Fruit fly (Drosophila melanogaster): ENCODE measurements around the gene Dim1.

Dim1 gene

dm6 chr2L:4403013-4403604 is at the start of gene Dim1 (continued):
- TF ChIP-seq hkb (optimal IDR thresholded peaks at IDR 0.05) (no peak), hkb (GFP tag; IDR thresholded peaks at IDR 0.05) (peak; percentile 50), BEAF-32 (GFP tag; optimal IDR thresholded peaks at IDR 0.05) (peak; percentile 68), CG13775 (GFP tag; optimal IDR thresholded peaks at IDR 0.05) (peak; percentile 31), gfzf (GFP tag; optimal IDR thresholded peaks at IDR 0.05) (peak; percentile 20), pho (GFP tag; optimal IDR thresholded peaks at IDR 0.05) (no peak), al (GFP tag; IDR thresholded peaks at IDR 0.05) (no peak), otp (GFP tag; IDR thresholded peaks at IDR 0.05) (no peak), zen2 (GFP tag; IDR thresholded peaks at IDR 0.05; ENCODE audit: partially characterized antibody) (peak; percentile 81), Xrp1 (GFP tag; IDR thresholded peaks at IDR 0.05) (no peak), oc (tag; optimal IDR thresholded peaks at IDR 0.05) (no peak), tna (GFP tag; IDR thresholded peaks at IDR 0.05; ENCODE audit: partially characterized antibody) (peak; percentile 78), hbn (GFP tag; IDR thresholded peaks at IDR 0.05; ENCODE audit: partially characterized antibody) (peak; percentile 77), nerfin-2 (GFP tag; IDR thresholded peaks at IDR 0.05; ENCODE audit: partially characterized antibody) (peak; percentile 70), inv (GFP tag; IDR thresholded peaks at IDR 0.05; ENCODE audit: partially characterized antibody) (peak; percentile 27; the same call in 1 of the 2 replicates), Nf-YB (GFP tag; optimal IDR thresholded peaks at IDR 0.05) (peak; percentile 10), ci (GFP tag; IDR thresholded peaks at IDR 0.05) (no peak), schlank (tag; optimal IDR thresholded peaks at IDR 0.05) (peak; percentile 23), Dll (GFP tag; IDR thresholded peaks at IDR 0.05; ENCODE audit: partially characterized antibody) (peak; percentile 85), Sox100B (GFP tag; optimal IDR thresholded peaks at IDR 0.05) (no peak), CG1792 (GFP tag; optimal IDR thresholded peaks at IDR 0.05) (peak; percentile 14), Dp (GFP tag; optimal IDR thresholded peaks at IDR 0.05) (peak; percentile 87), CG8388 (GFP tag; optimal IDR thresholded peaks at IDR 0.05) (peak; percentile 38), Lhr (GFP tag; optimal IDR thresholded peaks at IDR 0.05) (peak; percentile 19), luna (GFP tag; optimal IDR thresholded peaks at IDR 0.05) (peak; percentile 42), CG34224 (GFP tag; IDR thresholded peaks at IDR 0.05; ENCODE audit: partially characterized antibody) (peak; percentile 88), Doc3 (GFP tag; IDR thresholded peaks at IDR 0.05; ENCODE audit: partially characterized antibody) (peak; percentile 64), Neu2 (GFP tag; optimal IDR thresholded peaks at IDR 0.05; ENCODE audit: borderline replicate concordance) (no peak), HLH4C (GFP tag; IDR thresholded peaks at IDR 0.05; ENCODE audit: partially characterized antibody) (peak; percentile 78), CG3838 (GFP tag; optimal IDR thresholded peaks at IDR 0.05) (no peak), CG7987 (GFP tag; optimal IDR thresholded peaks at IDR 0.05) (peak; percentile 56), sc (optimal IDR thresholded peaks at IDR 0.05) (no peak), sc (GFP tag; optimal IDR thresholded peaks at IDR 0.05) (no peak), CG34376 (GFP tag; optimal IDR thresholded peaks at IDR 0.05) (peak; percentile 53), CG2875 (GFP tag; optimal IDR thresholded peaks at IDR 0.05) (peak; percentile 33), CG3163 (GFP tag; optimal IDR thresholded peaks at IDR 0.05) (peak; percentile 5), CG18619 (GFP tag; optimal IDR thresholded peaks at IDR 0.05) (peak; percentile 47), p53 (GFP tag; optimal IDR thresholded peaks at IDR 0.05) (peak; percentile 17), CG33213 (GFP tag; optimal IDR thresholded peaks at IDR 0.05) (peak; percentile 49), CG6791 (GFP tag; IDR thresholded peaks at IDR 0.05; ENCODE audit: partially characterized antibody) (peak; percentile 86), zen (tag; optimal IDR thresholded peaks at IDR 0.05) (no peak), HLH54F (GFP tag; optimal IDR thresholded peaks at IDR 0.05) (no peak), Sry-δ (GFP tag; optimal IDR thresholded peaks at IDR 0.05) (peak; percentile 92), da (GFP tag; optimal IDR thresholded peaks at IDR 0.05) (no peak), ems (GFP tag; optimal IDR thresholded peaks at IDR 0.05) (peak; percentile 15), CG11093 (GFP tag; IDR thresholded peaks at IDR 0.05) (no peak), MBD-R2 (GFP tag; IDR thresholded peaks at IDR 0.05) (peak; percentile 78), CG4328 (GFP tag; optimal IDR thresholded peaks at IDR 0.05) (peak; percentile 7), Oli (tag; optimal IDR thresholded peaks at IDR 0.05) (no peak)

Data from whole organism, embryonic.